Worm (Caenorhabditis elegans) whole organism, early embryonic: ENCODE measurements around the gene H14N18.4.

ENCODE experiments used
- flt-1 ChIP-seq: fragments of 200-800 bp; sonication (Bioruptor generic); IDR thresholded peaks from 2 replicates; pipeline ENCODE4 v1.3.6; 2022; ENCODE audit warnings: missing genetic modification characterization, missing compliant biosample characterization
- hnd-1 ChIP-seq: sonication (generic microtip); optimal IDR thresholded peaks from 2 replicates; lab custom pipeline; 2016; ENCODE audit warnings: missing genetic modification characterization, missing compliant biosample characterization
- scrt-1 ChIP-seq: fragments of 200-800 bp; sonication (Bioruptor generic); IDR thresholded peaks from 2 replicates; pipeline ENCODE4 v1.3.6; 2022; ENCODE audit warnings: missing genetic modification characterization, missing compliant biosample characterization

DNA sequence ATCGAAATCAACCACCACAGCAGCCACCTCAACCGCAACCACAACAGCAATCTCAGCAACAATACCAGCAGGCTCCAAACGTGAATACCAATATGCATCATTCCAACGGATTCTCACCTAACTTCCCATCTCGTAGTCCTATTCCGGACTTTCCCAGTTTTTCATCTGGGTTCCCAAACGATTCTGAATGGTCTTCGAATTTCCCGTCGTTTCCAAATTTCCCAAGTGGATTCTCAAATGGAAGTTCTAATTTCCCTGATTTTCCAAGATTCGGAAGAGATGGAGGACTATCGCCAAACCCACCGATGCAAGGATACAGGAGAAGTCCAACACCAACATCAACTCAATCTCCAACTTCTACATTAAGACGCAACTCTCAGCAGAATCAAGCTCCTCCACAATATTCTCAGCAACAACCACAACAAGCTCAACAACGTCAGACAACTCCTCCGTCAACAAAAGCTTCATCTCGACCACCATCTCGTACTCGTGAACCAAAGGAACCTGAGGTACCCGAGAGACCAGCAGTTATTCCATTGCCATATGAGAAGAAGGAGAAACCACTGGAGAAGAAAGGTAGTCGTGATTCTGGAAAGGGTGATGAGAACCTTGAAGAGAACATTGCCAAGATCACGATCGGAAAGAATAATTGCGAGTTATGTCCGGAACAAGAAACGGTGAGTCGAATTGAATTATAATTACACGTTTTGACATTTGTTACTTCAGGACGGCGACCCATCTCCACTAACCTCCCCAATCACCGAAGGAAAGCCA, 8.9 kb upstream of the H14N18.4 start:
- TF ChIP-seq hnd-1 (tag; lab: Kevin White, UChicago): no peak
- TF ChIP-seq flt-1 (GFP tag; lab: Robert Waterston, UW): no peak
- TF ChIP-seq scrt-1 (GFP tag; lab: Robert Waterston, UW): no peak
